Fruit fly (Drosophila melanogaster): ENCODE results near the gene Exo70.

Exo70 gene

DNA sequence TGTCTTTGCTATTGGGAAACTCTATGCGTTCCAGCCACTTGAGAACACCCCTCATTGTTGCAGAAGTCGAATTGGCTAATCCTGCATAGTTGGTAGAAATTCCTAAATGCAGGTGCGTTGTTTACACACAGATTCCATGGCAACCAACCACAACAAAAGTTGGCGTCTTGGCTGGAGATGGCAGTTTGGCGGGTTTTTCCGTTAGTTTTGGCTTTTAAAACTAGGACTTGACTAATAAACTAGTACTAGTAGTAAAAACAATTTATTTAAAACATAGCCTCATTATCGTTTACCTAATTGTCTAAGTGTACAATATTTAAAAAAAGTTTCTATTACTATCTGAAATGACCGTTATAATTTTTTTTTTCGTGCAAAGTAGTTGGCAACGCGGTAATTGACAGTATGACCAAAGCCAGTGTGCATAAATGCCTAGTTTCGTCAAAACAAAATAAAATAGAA, at the start of gene Exo70:
TSS of gene Exo70 (plus strand) at position 413 of the 459 bp plus-strand sequence.
- TF ChIP-seq CG15710 (tag; optimal IDR thresholded peaks at IDR 0.05) (peak; percentile 31), CG9948 (tag; optimal IDR thresholded peaks at IDR 0.05) (no peak), rn (GFP tag; IDR thresholded peaks at IDR 0.05) (0 out of 2 replicates have a peak, but pooled peaks have one; percentile 10), D1 (tag; optimal IDR thresholded peaks at IDR 0.05) (no peak), CG8159 (tag; optimal IDR thresholded peaks at IDR 0.05) (no peak), CG14655 (GFP tag; optimal IDR thresholded peaks at IDR 0.05) (no peak), CG34367 (tag; optimal IDR thresholded peaks at IDR 0.05) (peak; percentile 32)

DNA sequence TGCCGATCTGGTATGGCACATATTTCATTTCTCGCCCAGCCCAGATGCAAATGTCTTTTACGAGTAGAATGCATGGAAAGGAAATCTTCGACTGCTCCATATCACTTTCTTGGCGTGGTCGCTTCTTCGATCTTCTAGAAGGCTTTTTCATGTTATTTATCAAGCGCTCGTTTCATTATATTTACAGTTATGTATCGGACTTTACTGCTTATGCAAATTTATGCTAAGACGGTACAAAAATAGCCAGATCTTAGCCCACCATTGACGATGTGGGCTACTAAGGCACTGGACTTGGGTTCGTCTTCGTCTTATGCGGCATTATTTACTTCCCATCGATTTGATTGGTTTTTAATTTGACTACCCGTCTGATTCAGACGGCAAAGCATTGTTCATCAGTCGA, 48.4 kb upstream of the Exo70 start:
- TF ChIP-seq Pif1B (GFP tag; optimal IDR thresholded peaks at IDR 0.05) (no peak), CG8159 (tag; optimal IDR thresholded peaks at IDR 0.05) (no peak), CG10348 (GFP tag; IDR thresholded peaks at IDR 0.05) (no peak), Pif1A (GFP tag; optimal IDR thresholded peaks at IDR 0.05) (no peak), rn (GFP tag; IDR thresholded peaks at IDR 0.05) (no peak), CG32121 (GFP tag; IDR thresholded peaks at IDR 0.05) (no peak), CG15710 (tag; optimal IDR thresholded peaks at IDR 0.05) (no peak), CG8301 (tag; optimal IDR thresholded peaks at IDR 0.05) (no peak), Snoo (tag; optimal IDR thresholded peaks at IDR 0.05) (no peak), Ets98B (GFP tag; IDR thresholded peaks at IDR 0.05) (no peak), CG13204 (GFP tag; optimal IDR thresholded peaks at IDR 0.05) (no peak), CG14655 (GFP tag; optimal IDR thresholded peaks at IDR 0.05) (no peak), CG9948 (tag; optimal IDR thresholded peaks at IDR 0.05) (no peak), EcR (GFP tag; optimal IDR thresholded peaks at IDR 0.05) (no peak), gl (tag; optimal IDR thresholded peaks at IDR 0.05) (no peak), CG4496 (GFP tag; IDR thresholded peaks at IDR 0.05) (no peak), CG17806 (tag; optimal IDR thresholded peaks at IDR 0.05) (no peak), fd96Ca (GFP tag; IDR thresholded peaks at IDR 0.05) (no peak)

DNA sequence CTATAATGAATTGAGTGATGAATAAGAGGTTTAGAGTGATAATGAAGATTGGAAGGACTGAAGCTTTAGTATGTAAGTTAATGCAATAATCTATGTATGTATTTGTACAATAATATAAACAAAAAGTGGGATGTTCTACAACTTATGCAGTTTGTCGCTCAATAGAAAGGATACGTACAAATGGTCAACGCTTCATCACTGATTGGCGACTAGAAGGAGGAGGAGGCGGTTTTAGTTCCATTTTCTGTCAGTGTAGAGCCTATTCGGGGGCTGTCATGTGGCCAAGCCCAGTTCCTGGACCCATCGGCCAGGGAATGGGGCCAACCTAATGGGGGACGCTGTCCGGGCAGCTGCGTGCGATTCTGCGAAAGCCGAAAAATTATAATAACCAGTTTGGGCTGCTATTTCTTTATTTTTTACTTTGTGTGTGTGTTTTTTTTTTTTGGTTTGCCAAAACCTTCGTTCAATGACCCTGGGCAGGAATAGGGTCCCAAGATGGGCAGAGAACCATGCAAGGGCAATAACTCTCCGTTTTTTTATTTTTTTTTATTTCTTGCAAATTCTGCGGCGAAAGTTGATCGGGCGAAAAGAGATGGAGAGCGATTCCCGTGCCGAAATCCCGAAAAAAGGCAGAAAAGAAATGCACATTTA, 42.8 kb upstream of the Exo70 start:
- TF ChIP-seq CG13204 (GFP tag; optimal IDR thresholded peaks at IDR 0.05) (no peak), CG4496 (GFP tag; IDR thresholded peaks at IDR 0.05) (0 out of 3 replicates have a peak, but pooled peaks have one; percentile 15), CG15710 (tag; optimal IDR thresholded peaks at IDR 0.05) (no peak), CG8301 (tag; optimal IDR thresholded peaks at IDR 0.05) (peak; percentile 19), CG14655 (GFP tag; optimal IDR thresholded peaks at IDR 0.05) (peak; percentile 45), Pif1B (GFP tag; optimal IDR thresholded peaks at IDR 0.05) (no peak), Snoo (tag; optimal IDR thresholded peaks at IDR 0.05) (peak; percentile 57)

DNA sequence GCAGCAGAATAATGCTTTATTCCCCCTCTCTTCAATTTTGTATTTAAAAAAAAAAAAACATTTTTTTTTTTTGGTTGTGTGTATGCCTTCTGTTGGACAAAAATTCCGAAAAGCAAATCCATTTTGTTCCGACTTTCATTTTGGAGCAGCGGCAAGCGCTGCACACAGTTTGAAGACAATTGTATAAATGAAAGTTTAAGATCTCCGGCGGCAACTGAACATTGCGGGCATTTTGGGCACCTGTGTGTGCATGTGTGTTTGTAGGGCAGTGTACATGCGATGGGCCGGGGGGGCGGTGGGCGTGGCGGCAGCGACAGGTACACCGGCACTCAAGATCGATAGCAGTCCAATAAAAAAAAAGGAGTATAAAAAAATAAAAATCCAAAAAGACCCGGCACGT, 42.2 kb upstream of the Exo70 start:
- no peak for TF ChIP-seq CG9948 (tag; optimal IDR thresholded peaks at IDR 0.05)
- no peak for TF ChIP-seq CG14655 (GFP tag; optimal IDR thresholded peaks at IDR 0.05)
- TF ChIP-seq CG8159 (tag; optimal IDR thresholded peaks at IDR 0.05) = no peak
- TF ChIP-seq Pif1B (GFP tag; optimal IDR thresholded peaks at IDR 0.05) = no peak
- TF ChIP-seq CG32121 (GFP tag; IDR thresholded peaks at IDR 0.05) = no peak
- TF ChIP-seq CG8301 (tag; optimal IDR thresholded peaks at IDR 0.05) = no peak
- no peak for TF ChIP-seq CG12605 (GFP tag; IDR thresholded peaks at IDR 0.05)
- TF ChIP-seq Ets98B (GFP tag; IDR thresholded peaks at IDR 0.05) = no peak
- no peak for TF ChIP-seq CG17806 (tag; optimal IDR thresholded peaks at IDR 0.05)

DNA sequence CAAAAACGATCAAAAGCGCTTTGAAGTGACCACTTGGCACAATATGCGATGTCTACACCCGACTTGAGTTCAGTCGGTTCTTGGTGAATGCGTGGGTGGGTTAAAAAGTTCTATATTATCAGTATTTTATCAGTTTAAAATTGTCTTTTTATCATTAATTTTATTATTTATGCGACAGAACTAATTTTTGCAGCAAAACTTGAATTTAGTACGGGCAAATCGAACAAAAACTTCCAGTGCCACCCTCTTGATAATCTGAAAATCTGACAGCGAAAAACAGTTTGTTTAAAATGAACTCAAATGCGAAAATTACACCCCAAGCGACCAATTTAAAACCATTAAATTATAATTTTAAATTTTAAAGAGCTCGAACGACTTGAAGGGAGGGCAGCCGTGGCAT, 40.7 kb upstream of the Exo70 start:
- no peak for TF ChIP-seq CG17806 (tag; optimal IDR thresholded peaks at IDR 0.05)
- no peak for TF ChIP-seq gl (tag; optimal IDR thresholded peaks at IDR 0.05)
- TF ChIP-seq Snoo (tag; optimal IDR thresholded peaks at IDR 0.05) = peak; percentile 64

DNA sequence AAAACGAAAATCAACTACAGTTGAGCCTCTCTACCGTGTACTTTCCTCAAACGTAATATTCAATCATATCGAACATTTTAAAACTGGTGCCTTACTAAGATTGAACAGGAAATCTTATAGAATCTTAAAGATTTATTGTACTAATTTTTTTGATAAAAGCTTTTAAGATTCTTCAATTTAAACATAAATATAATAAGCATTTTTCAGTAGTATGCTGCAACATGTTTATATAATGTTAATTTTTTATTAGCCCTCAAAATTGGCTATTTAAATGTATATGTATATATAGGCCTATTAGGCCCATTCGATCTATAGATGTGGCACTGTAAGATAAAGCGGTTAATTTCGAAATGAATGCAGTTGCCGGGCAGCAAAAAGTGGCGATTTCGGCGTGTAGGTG, 40.1 kb upstream of the Exo70 start:
- no peak for TF ChIP-seq Ets98B (GFP tag; IDR thresholded peaks at IDR 0.05)
- TF ChIP-seq CG14655 (GFP tag; optimal IDR thresholded peaks at IDR 0.05) = peak; percentile 1

DNA sequence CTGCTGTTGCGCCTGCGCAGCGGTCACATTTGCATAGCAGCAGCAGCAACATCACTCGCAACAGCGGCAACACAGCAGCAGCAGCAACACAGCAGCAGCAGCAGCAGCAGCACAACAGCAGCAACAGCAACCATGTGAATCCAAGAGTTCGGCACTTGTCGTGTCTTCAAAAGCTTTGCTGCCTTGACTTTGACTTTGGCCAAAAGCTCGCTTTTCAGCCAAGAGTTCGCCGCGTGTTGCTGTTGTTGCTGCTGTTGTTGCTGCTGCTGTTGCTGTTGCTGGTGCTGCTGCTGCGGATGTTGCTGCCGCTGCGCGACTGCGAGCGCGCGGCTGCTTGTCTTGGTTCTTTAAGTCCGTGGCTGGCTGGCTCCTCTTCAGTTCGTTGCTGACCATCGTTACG, 39.6 kb upstream of the Exo70 start, which contains the start of gene ImpE1:
TSS of gene ImpE1 (plus strand) at position 371 of the 400 bp plus-strand sequence.
- TF ChIP-seq CG13204 (GFP tag; optimal IDR thresholded peaks at IDR 0.05) = peak; percentile 35
- TF ChIP-seq Snoo (tag; optimal IDR thresholded peaks at IDR 0.05) = no peak
- no peak for TF ChIP-seq CG12605 (GFP tag; IDR thresholded peaks at IDR 0.05)
- TF ChIP-seq CG9948 (tag; optimal IDR thresholded peaks at IDR 0.05) = no peak
- TF ChIP-seq Pif1B (GFP tag; optimal IDR thresholded peaks at IDR 0.05) = no peak
- no peak for TF ChIP-seq CG10348 (GFP tag; IDR thresholded peaks at IDR 0.05)
- TF ChIP-seq CG8301 (tag; optimal IDR thresholded peaks at IDR 0.05) = no peak
- TF ChIP-seq CG4496 (GFP tag; IDR thresholded peaks at IDR 0.05) = no peak
